Fruit fly (Drosophila melanogaster) whole organism, prepupa: ENCODE data around the gene CG18281.

Experiments
- CG6854 ChIP-seq: fragments of 200-800 bp; sonication (Bioruptor generic); optimal IDR thresholded peaks from 2 replicates; lab custom pipeline; 2017; ENCODE audit warnings: missing biosample characterization, mild to moderate bottlenecking, missing genetic modification characterization
- CG8319 ChIP-seq: fragments of 200-800 bp; sonication (Bioruptor generic); optimal IDR thresholded peaks from 3 replicates; lab custom pipeline; 2016; ENCODE audit warnings: missing biosample characterization, missing genetic modification characterization
- CG8632 ChIP-seq: fragments of 200-800 bp; sonication (Bioruptor generic); optimal IDR thresholded peaks from 3 replicates; lab custom pipeline; 2016; ENCODE audit warnings: missing biosample characterization, missing genetic modification characterization
- Ets21C ChIP-seq: fragments of 200-800 bp; sonication (Bioruptor generic); optimal IDR thresholded peaks from 3 replicates; lab custom pipeline; 2016; ENCODE audit warnings: missing biosample characterization, missing genetic modification characterization
- Ets96B ChIP-seq: fragments of 200-800 bp; optimal IDR thresholded peaks from 2 replicates; lab custom pipeline; 2019; ENCODE audit warnings: missing biosample characterization, mild to moderate bottlenecking, missing genetic modification characterization, moderate library complexity
- dac ChIP-seq: fragments of 200-800 bp; sonication (Bioruptor generic); optimal IDR thresholded peaks from 2 replicates; lab custom pipeline; 2017; ENCODE audit warnings: missing biosample characterization, mild to moderate bottlenecking, missing genetic modification characterization
- lz ChIP-seq: fragments of 200-800 bp; sonication (Bioruptor generic); optimal IDR thresholded peaks from 3 replicates; lab custom pipeline; 2016; ENCODE audit warnings: missing biosample characterization, missing genetic modification characterization
- net ChIP-seq: fragments of 200-800 bp; sonication (Bioruptor generic); optimal IDR thresholded peaks from 3 replicates; lab custom pipeline; 2016; ENCODE audit warnings: missing biosample characterization, missing genetic modification characterization

- TF ChIP-seq dac (peak; percentile 88), Ets21C (peak; percentile 93), lz (GFP tag; lab: Kevin White, UChicago) (peak; percentile 97), CG8632 (GFP tag; lab: Kevin White, UChicago) (peak; percentile 93), net (GFP tag; lab: Kevin White, UChicago) (peak; percentile 91), CG6854 (GFP tag; lab: Kevin White, UChicago) (peak; percentile 63), CG8319 (GFP tag; lab: Kevin White, UChicago) (peak; percentile 92), Ets96B (tag; lab: Kevin White, UChicago) (peak; percentile 92)
These were observed 26.6 kb downstream of the CG18281 start, which contains the start of gene Nubp2 for dm6 chr3L:20526196-20526740.
